Fruit fly (Drosophila melanogaster): ENCODE results near the gene IP3K2.

Gene IP3K2

DNA sequence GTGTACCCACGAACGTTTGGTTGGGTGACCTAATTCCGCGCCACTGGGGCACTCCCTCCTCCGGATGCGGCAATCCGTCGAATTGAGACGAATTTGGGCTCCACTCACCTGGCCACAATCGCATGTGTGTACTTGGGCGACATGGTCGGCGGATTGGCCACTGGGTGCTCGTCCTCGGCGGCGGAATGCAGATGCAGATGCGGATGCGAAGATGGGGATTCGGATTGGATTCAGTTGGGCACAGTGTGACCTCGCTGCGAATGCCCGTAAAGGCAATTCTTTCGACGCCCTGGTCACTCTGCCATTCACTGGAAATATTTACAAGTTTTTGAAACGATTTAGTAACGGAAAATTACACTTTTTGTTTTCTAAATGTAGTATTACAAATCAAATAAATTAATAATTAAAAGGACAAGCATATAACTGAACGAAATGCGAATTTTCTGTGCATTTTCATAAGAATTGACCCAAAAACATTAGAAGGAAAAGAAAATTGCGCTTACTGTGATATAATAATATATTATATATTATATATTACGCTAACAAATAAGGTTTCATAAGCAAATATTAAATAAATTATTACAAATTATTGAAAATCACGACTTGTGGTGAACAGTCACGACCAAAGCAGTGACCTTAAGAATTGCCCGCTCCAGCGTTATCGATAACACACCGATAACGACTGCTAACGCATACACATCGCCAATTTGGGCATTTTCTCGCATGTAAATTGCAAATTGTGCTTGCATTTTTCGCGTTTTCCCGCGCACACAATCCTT lies 6.8 kb upstream of the IP3K2 start, which contains the start of gene CG1622 (continued):
- TF ChIP-seq CG18476 (GFP tag; optimal IDR thresholded peaks at IDR 0.05) (no peak), CG1832 (GFP tag; optimal IDR thresholded peaks at IDR 0.05) (no peak), CG17328 (GFP tag; IDR thresholded peaks at IDR 0.05) (peak; percentile 29; the same call in 1 of the 2 replicates)

DNA sequence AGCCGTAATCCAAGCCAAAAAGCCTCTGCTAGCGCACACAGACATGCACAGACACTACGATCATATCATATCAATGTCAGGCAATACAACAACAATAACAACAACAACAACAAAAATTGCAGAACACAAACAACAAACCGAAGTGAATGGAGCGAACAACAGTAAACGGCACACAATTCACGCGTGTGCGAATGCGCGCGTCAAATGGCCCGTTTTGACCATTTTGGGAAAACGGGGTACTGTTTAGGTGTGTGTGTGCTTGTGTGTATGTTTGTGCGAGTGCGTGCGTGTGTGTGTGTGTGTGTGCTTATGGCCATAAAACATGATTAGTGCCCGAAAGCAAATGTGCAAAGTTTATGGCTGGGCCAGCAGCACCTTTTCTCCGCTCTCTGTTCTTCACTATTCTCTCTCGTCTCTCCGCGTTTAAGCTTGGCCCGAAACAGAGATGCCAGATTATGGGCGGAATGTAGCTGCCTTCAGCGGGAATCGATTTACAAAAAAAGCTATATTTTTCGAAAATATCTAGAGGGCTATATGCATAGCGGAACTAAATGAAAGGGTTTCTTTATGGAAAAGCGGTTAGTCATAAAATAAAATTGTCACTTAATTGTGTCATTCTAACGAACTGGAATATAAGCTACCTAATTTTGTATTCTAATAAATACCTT lies 2.5 kb upstream of the IP3K2 start:
- TF ChIP-seq Asciz (GFP tag; optimal IDR thresholded peaks at IDR 0.05), result no peak
- peak; percentile 19 for TF ChIP-seq cwo (GFP tag; optimal IDR thresholded peaks at IDR 0.05)
- TF ChIP-seq CHES-1-like (GFP tag; optimal IDR thresholded peaks at IDR 0.05), result no peak
- TF ChIP-seq CG11695 (GFP tag; IDR thresholded peaks at IDR 0.05), result no peak
- TF ChIP-seq ranshi (GFP tag; IDR thresholded peaks at IDR 0.05), result no peak
- TF ChIP-seq sd (tag; optimal IDR thresholded peaks at IDR 0.05), result peak; percentile 37
- TF ChIP-seq CG4360 (GFP tag; IDR thresholded peaks at IDR 0.05), result 0 out of 2 replicates have a peak, but pooled peaks have one; percentile 34
- TF ChIP-seq kni (GFP tag; optimal IDR thresholded peaks at IDR 0.05), result peak; percentile 35
- TF ChIP-seq Rfx (GFP tag; IDR thresholded peaks at IDR 0.05), result peak; percentile 11; the same call in 1 of the 2 replicates
- TF ChIP-seq vvl (GFP tag; IDR thresholded peaks at IDR 0.05), result 0 out of 2 replicates have a peak, but pooled peaks have one; percentile 8
- no peak for TF ChIP-seq kah (GFP tag; optimal IDR thresholded peaks at IDR 0.05)
- no peak for TF ChIP-seq CG12236 (GFP tag; optimal IDR thresholded peaks at IDR 0.05)
- peak; percentile 71 for TF ChIP-seq CG12769 (tag; optimal IDR thresholded peaks at IDR 0.05)
- peak; percentile 46; the same call in 1 of the 3 replicates for TF ChIP-seq row (GFP tag; IDR thresholded peaks at IDR 0.05)
- TF ChIP-seq CG15269 (tag; optimal IDR thresholded peaks at IDR 0.05), result peak; percentile 56
- TF ChIP-seq cg (GFP tag; optimal IDR thresholded peaks at IDR 0.05), result peak; percentile 69
- TF ChIP-seq Hmr (GFP tag; optimal IDR thresholded peaks at IDR 0.05), result no peak
- peak; percentile 21 for TF ChIP-seq mirr (GFP tag; optimal IDR thresholded peaks at IDR 0.05)
- no peak for TF ChIP-seq otp (GFP tag; IDR thresholded peaks at IDR 0.05)
- TF ChIP-seq chinmo (GFP tag; IDR thresholded peaks at IDR 0.05; ENCODE audit: partially characterized antibody), result peak; percentile 98
- peak in 1 of 2 experiments; percentile 21 for TF ChIP-seq Hr78 (GFP tag; optimal IDR thresholded peaks at IDR 0.05)
- peak in 1 of 2 experiments; percentile 62 for TF ChIP-seq Trl (optimal IDR thresholded peaks at IDR 0.05)
- TF ChIP-seq Trl (GFP tag; optimal IDR thresholded peaks at IDR 0.05), result no peak
- peak in 1 of 2 experiments; percentile 9 for TF ChIP-seq Eip74EF (GFP tag; optimal IDR thresholded peaks at IDR 0.05)
- peak; percentile 18 for TF ChIP-seq CG13894 (tag; optimal IDR thresholded peaks at IDR 0.05)
- TF ChIP-seq CG8290 (GFP tag; optimal IDR thresholded peaks at IDR 0.05), result no peak
- no peak for TF ChIP-seq CG8290 (tag; optimal IDR thresholded peaks at IDR 0.05)
- TF ChIP-seq sc (optimal IDR thresholded peaks at IDR 0.05), result no peak
- TF ChIP-seq sc (GFP tag; optimal IDR thresholded peaks at IDR 0.05), result no peak
- no peak; the same call in 1 of the 2 replicates for TF ChIP-seq CG13287 (GFP tag; IDR thresholded peaks at IDR 0.05; ENCODE audit: partially characterized antibody)
- TF ChIP-seq slbo (GFP tag; IDR thresholded peaks at IDR 0.05), result 0 out of 2 replicates have a peak, but pooled peaks have one; percentile 30
- peak; percentile 80 for TF ChIP-seq Sry-β (GFP tag; optimal IDR thresholded peaks at IDR 0.05)

DNA sequence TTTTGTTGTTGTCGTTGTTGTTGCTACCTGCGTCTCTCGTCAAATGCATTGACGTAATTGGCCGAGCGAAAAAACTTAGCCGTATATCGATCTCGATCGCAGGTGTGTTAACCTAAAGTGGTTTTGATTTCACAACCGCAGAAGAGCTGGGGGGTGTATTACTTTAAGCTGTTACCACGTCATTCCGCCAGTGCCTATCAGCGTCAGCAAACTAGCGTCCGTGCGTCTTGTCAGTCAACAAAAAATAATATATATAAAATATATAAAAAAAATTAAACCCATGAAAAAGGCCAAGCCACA lies 1.2 kb upstream of the IP3K2 start, which contains the start of gene CG1764:
CG1764 (minus strand) TSS at position 101 of the 300 bp plus-strand sequence.
- TF ChIP-seq jigr1 (GFP tag; IDR thresholded peaks at IDR 0.05) (no peak), Med (GFP tag) (peak; percentile 46)

Data from whole organism, embryonic.